Fruit fly (Drosophila melanogaster) whole organism, pupa: ENCODE results near the gene Mur29B.

Source experiments
- CG10348 ChIP-seq: fragments of 200-800 bp; sonication (Bioruptor generic); IDR thresholded peaks from 2 replicates; pipeline ENCODE4 v1.3.6; 2022; ENCODE audit warnings: missing biosample characterization, missing genetic modification characterization
- CG12605 ChIP-seq: fragments of 200-800 bp; sonication (Bioruptor generic); IDR thresholded peaks from 2 replicates; pipeline ENCODE4 v1.3.6; 2022; ENCODE audit warnings: missing biosample characterization, missing genetic modification characterization
- CG13204 ChIP-seq: fragments of 200-800 bp; sonication (Bioruptor generic); optimal IDR thresholded peaks from 2 replicates; lab custom pipeline; 2018; ENCODE audit warnings: missing biosample characterization, mild to moderate bottlenecking, missing genetic modification characterization, moderate library complexity
- CG17806 ChIP-seq: fragments of 200-800 bp; sonication (Bioruptor generic); optimal IDR thresholded peaks from 2 replicates; lab custom pipeline; 2018; ENCODE audit warnings: missing biosample characterization, mild to moderate bottlenecking, missing genetic modification characterization, moderate library complexity
- CG32121 ChIP-seq: fragments of 200-800 bp; sonication (Bioruptor generic); IDR thresholded peaks from 2 replicates; pipeline ENCODE4 v1.3.6; 2022; ENCODE audit warnings: missing biosample characterization, missing genetic modification characterization
- CG34367 ChIP-seq: fragments of 200-800 bp; sonication (Bioruptor generic); optimal IDR thresholded peaks from 2 replicates; lab custom pipeline; 2018; ENCODE audit warnings: missing biosample characterization, mild to moderate bottlenecking, missing genetic modification characterization
- CG8159 ChIP-seq: fragments of 200-800 bp; sonication (Bioruptor generic); optimal IDR thresholded peaks from 3 replicates; lab custom pipeline; 2018; ENCODE audit warnings: missing biosample characterization, mild to moderate bottlenecking, missing genetic modification characterization, moderate library complexity
- D1 ChIP-seq: fragments of 200-800 bp; sonication (Bioruptor generic); optimal IDR thresholded peaks from 2 replicates; lab custom pipeline; 2018; ENCODE audit warnings: missing biosample characterization, mild to moderate bottlenecking, missing genetic modification characterization, moderate library complexity
- EcR ChIP-seq: fragments of 200-800 bp; sonication (Bioruptor generic); optimal IDR thresholded peaks from 3 replicates; lab custom pipeline; 2019; ENCODE audit warnings: missing biosample characterization, missing genetic modification characterization, mild to moderate bottlenecking, moderate library complexity, missing genetic modification reagents
- Pif1A ChIP-seq: fragments of 200-800 bp; sonication (Bioruptor generic); optimal IDR thresholded peaks from 3 replicates; lab custom pipeline; 2016; ENCODE audit warnings: missing biosample characterization, missing genetic modification characterization
- fd96Ca ChIP-seq: fragments of 200-800 bp; sonication (Bioruptor generic); IDR thresholded peaks from 3 replicates; pipeline ENCODE4 v1.3.6; 2022; ENCODE audit warnings: missing biosample characterization, missing genetic modification characterization
- gl ChIP-seq: fragments of 200-800 bp; sonication (Bioruptor generic); optimal IDR thresholded peaks from 2 replicates; lab custom pipeline; 2018; ENCODE audit warnings: missing biosample characterization, mild to moderate bottlenecking, missing genetic modification characterization
- rn ChIP-seq: fragments of 200-800 bp; sonication (Bioruptor generic); IDR thresholded peaks from 2 replicates; pipeline ENCODE4 v1.3.6; 2022; ENCODE audit warnings: missing biosample characterization, missing genetic modification characterization

- TF ChIP-seq CG34367 (no peak), CG13204 (no peak), EcR (GFP tag; lab: Kevin White, UChicago) (no peak), D1 (tag; lab: Kevin White, UChicago) (no peak), CG32121 (GFP tag; lab: Robert Waterston, UW) (no peak), Pif1A (GFP tag; lab: Kevin White, UChicago) (no peak), gl (tag; lab: Kevin White, UChicago) (no peak), fd96Ca (GFP tag; lab: Robert Waterston, UW) (no peak), rn (GFP tag; lab: Robert Waterston, UW) (no peak), CG10348 (GFP tag; lab: Robert Waterston, UW) (no peak), CG8159 (tag; lab: Kevin White, UChicago) (no peak), CG12605 (GFP tag; lab: Robert Waterston, UW) (no peak), CG17806 (tag; lab: Kevin White, UChicago) (no peak)
These were observed 654 bp upstream of the Mur29B start for dm6 chr2L:8351333-8351732.
